Fruit fly (Drosophila melanogaster) whole organism, prepupa: ENCODE data around the gene CG15403.

Experiments
- CG3032 ChIP-seq: fragments of 200-800 bp; optimal IDR thresholded peaks from 2 replicates; lab custom pipeline; 2019; ENCODE audit warnings: missing biosample characterization, mild to moderate bottlenecking, missing genetic modification characterization, moderate library complexity
- CG6792 ChIP-seq: fragments of 200-800 bp; sonication (Bioruptor generic); optimal IDR thresholded peaks from 3 replicates; lab custom pipeline; 2016; ENCODE audit warnings: missing biosample characterization, missing genetic modification characterization
- CG7368 ChIP-seq: fragments of 200-800 bp; sonication (Bioruptor generic); optimal IDR thresholded peaks from 3 replicates; lab custom pipeline; 2016; ENCODE audit warnings: missing biosample characterization, missing genetic modification characterization
- CG8632 ChIP-seq: fragments of 200-800 bp; sonication (Bioruptor generic); optimal IDR thresholded peaks from 3 replicates; lab custom pipeline; 2016; ENCODE audit warnings: missing biosample characterization, missing genetic modification characterization
- Eip78C ChIP-seq: fragments of 200-800 bp; sonication (Bioruptor generic); peaks from one replicate; lab custom pipeline; 2016; ENCODE audit warnings: missing biosample characterization, missing genetic modification characterization
- dac ChIP-seq: fragments of 200-800 bp; sonication (Bioruptor generic); optimal IDR thresholded peaks from 2 replicates; lab custom pipeline; 2017; ENCODE audit warnings: missing biosample characterization, mild to moderate bottlenecking, missing genetic modification characterization
- svp ChIP-seq: fragments of 200-800 bp; sonication (Bioruptor generic); peaks from one replicate; lab custom pipeline; 2016; ENCODE audit warnings: missing biosample characterization, missing genetic modification characterization

dm6 chr2L:3166710-3167109 lies 38.3 kb downstream of the CG15403 start:
- no peak for TF ChIP-seq CG3032
- no peak for TF ChIP-seq CG7368 (GFP tag; lab: Kevin White, UChicago)
- no peak for TF ChIP-seq dac
- TF ChIP-seq CG8632 (GFP tag; lab: Kevin White, UChicago) = no peak
- TF ChIP-seq svp (GFP tag; lab: Kevin White, UChicago) = peak; percentile 71
- TF ChIP-seq CG6792 (GFP tag; lab: Kevin White, UChicago) = no peak
- no peak for TF ChIP-seq Eip78C (GFP tag; lab: Kevin White, UChicago)
